Worm (Caenorhabditis elegans) whole organism, L4/young adult: ENCODE data around the gene K12B6.4.

ENCODE experiments used
- dao-5 ChIP-seq: sonication (generic microtip); optimal IDR thresholded peaks from 2 replicates; lab custom pipeline; 2016; ENCODE audit warnings: missing genotype, missing genetic modification characterization, moderate library complexity, missing compliant biosample characterization
- him-1 ChIP-seq: sonication (generic microtip); optimal IDR thresholded peaks from 2 replicates; lab custom pipeline; 2016; ENCODE audit warnings: missing genotype, missing genetic modification reagents, missing genetic modification characterization, missing compliant biosample characterization

DNA sequence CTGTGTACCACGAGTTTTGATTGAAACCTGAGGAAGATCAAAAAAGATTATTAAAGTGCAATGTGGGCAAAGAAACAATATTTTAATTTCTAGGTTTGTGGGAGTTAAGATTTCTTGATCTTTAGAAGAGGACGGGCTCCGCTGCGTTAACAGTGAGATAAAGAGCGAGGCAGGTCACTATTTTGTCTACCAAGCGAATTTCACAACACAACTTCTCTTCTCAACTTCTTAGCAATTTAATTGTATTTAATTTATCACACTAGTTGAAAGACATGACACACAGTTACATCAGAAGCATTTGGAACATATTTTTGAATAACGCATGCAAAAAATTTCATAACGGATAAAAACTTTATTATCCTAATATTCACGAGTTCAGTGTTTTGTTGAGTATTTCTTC is 45.3 kb upstream of the K12B6.4 start:
- TF ChIP-seq him-1 (no peak), dao-5 (tag; lab: Kevin White, UChicago) (no peak)
